Fruit fly (Drosophila melanogaster) whole organism, embryonic: Measurements from ENCODE around the gene CG7333.

ENCODE experiments used
- Awh ChIP-seq: fragments of 200-800 bp; sonication (Bioruptor generic); IDR thresholded peaks from 2 replicates; pipeline ENCODE4, ENCODE4 v1.3.6; 2022; ENCODE audit warnings: missing biosample characterization, missing genetic modification characterization
- CG10366 ChIP-seq: fragments of 200-800 bp; sonication (Bioruptor generic); IDR thresholded peaks from 2 replicates; pipeline ENCODE4 v1.3.6; 2022; ENCODE audit warnings: missing biosample characterization, missing genetic modification characterization
- CG10543 ChIP-seq: fragments of 200-800 bp; sonication (Bioruptor generic); optimal IDR thresholded peaks from 3 replicates; lab custom pipeline; 2017; ENCODE audit warnings: missing biosample characterization, mild to moderate bottlenecking, missing genetic modification characterization, moderate library complexity
- CG10979 ChIP-seq: fragments of 200-800 bp; sonication (Bioruptor generic); optimal IDR thresholded peaks from 2 replicates; lab custom pipeline; 2018; ENCODE audit warnings: missing biosample characterization, mild to moderate bottlenecking, missing genetic modification characterization, moderate library complexity
- CG11247 ChIP-seq: fragments of 200-800 bp; sonication (Bioruptor generic); IDR thresholded peaks from 2 replicates; pipeline ENCODE4 v1.3.6; 2022; ENCODE audit warnings: missing biosample characterization, missing genetic modification characterization
- CG13287 ChIP-seq: fragments of 200-800 bp; sonication (Bioruptor generic); IDR thresholded peaks from 2 replicates; pipeline ENCODE4 v1.3.6; 2022; ENCODE audit warnings: missing biosample characterization, missing genetic modification characterization; ENCODE audit not compliant: partially characterized antibody
- CG13775 ChIP-seq: fragments of 200-800 bp; sonication (Bioruptor generic); optimal IDR thresholded peaks from 3 replicates; lab custom pipeline; 2017; ENCODE audit warnings: missing biosample characterization, mild to moderate bottlenecking, missing genetic modification characterization
- CG15011 ChIP-seq: fragments of 200-800 bp; sonication (Bioruptor generic); optimal IDR thresholded peaks from 3 replicates; lab custom pipeline; 2018; ENCODE audit warnings: missing biosample characterization, mild to moderate bottlenecking, missing genetic modification characterization
- CG15514 ChIP-seq: fragments of 200-800 bp; sonication (Bioruptor generic); optimal IDR thresholded peaks from 3 replicates; lab custom pipeline; 2017; ENCODE audit warnings: missing biosample characterization, missing genetic modification characterization, mild to moderate bottlenecking, moderate library complexity, missing genetic modification reagents
- CG15601 ChIP-seq: fragments of 200-800 bp; sonication (Bioruptor generic); optimal IDR thresholded peaks from 3 replicates; lab custom pipeline; 2019; ENCODE audit warnings: missing biosample characterization, mild to moderate bottlenecking, missing genetic modification characterization, moderate library complexity
- CG17328 ChIP-seq: fragments of 200-800 bp; sonication (Bioruptor generic); IDR thresholded peaks from 2 replicates; pipeline ENCODE4 v1.3.6; 2022; ENCODE audit warnings: missing biosample characterization, missing genetic modification characterization
- CG17361 ChIP-seq: fragments of 200-800 bp; sonication (Bioruptor generic); IDR thresholded peaks from 3 replicates; pipeline ENCODE4 v1.3.6; 2022; ENCODE audit warnings: missing biosample characterization, missing genetic modification characterization
- CG17385 ChIP-seq: fragments of 200-800 bp; sonication (Bioruptor generic); optimal IDR thresholded peaks from 3 replicates; lab custom pipeline; 2018; ENCODE audit warnings: missing biosample characterization, mild to moderate bottlenecking, missing genetic modification characterization
- CG17912 ChIP-seq: fragments of 200-800 bp; sonication (Bioruptor generic); optimal IDR thresholded peaks from 2 replicates; lab custom pipeline; 2018; ENCODE audit warnings: missing biosample characterization, mild to moderate bottlenecking, missing genetic modification characterization
- CG2875 ChIP-seq: fragments of 200-800 bp; sonication (Bioruptor generic); optimal IDR thresholded peaks from 2 replicates; lab custom pipeline; 2017; ENCODE audit warnings: missing biosample characterization, mild to moderate bottlenecking, missing genetic modification characterization, missing genetic modification reagents
- CG2889 ChIP-seq: fragments of 200-800 bp; sonication (Bioruptor generic); IDR thresholded peaks from 3 replicates; pipeline ENCODE4 v1.3.6; 2022; ENCODE audit warnings: missing biosample characterization, missing genetic modification characterization
- CG32532 ChIP-seq: fragments of 200-800 bp; sonication (Bioruptor generic); IDR thresholded peaks from 2 replicates; pipeline ENCODE4 v1.3.6; 2022; ENCODE audit warnings: missing biosample characterization, missing genetic modification characterization
- CG32767 ChIP-seq: fragments of 200-800 bp; sonication (Bioruptor generic); IDR thresholded peaks from 2 replicates; pipeline ENCODE4 v1.3.6; 2022; ENCODE audit warnings: missing biosample characterization, missing genetic modification characterization
- CG32772 ChIP-seq: fragments of 200-800 bp; sonication (Bioruptor generic); IDR thresholded peaks from 2 replicates; pipeline ENCODE4 v1.3.6; 2022; ENCODE audit warnings: missing biosample characterization, missing genetic modification characterization
- CG33213 ChIP-seq: fragments of 200-800 bp; sonication (Bioruptor generic); optimal IDR thresholded peaks from 3 replicates; lab custom pipeline; 2016; ENCODE audit warnings: missing biosample characterization, missing genetic modification characterization
- CG4617 ChIP-seq: fragments of 200-800 bp; sonication (Bioruptor generic); optimal IDR thresholded peaks from 3 replicates; lab custom pipeline; 2016; ENCODE audit warnings: missing biosample characterization, missing genetic modification characterization, borderline replicate concordance
- CG4730 ChIP-seq: fragments of 200-800 bp; sonication (Bioruptor generic); IDR thresholded peaks from 2 replicates; pipeline ENCODE4 v1.3.6; 2022; ENCODE audit warnings: missing biosample characterization, missing genetic modification characterization
- CG5245 ChIP-seq: fragments of 200-800 bp; sonication (Bioruptor generic); optimal IDR thresholded peaks from 3 replicates; lab custom pipeline; 2016; ENCODE audit warnings: missing biosample characterization, missing genetic modification characterization
- CG7928 ChIP-seq: fragments of 200-800 bp; sonication (Bioruptor generic); optimal IDR thresholded peaks from 2 replicates; lab custom pipeline; 2017; ENCODE audit warnings: missing biosample characterization, mild to moderate bottlenecking, missing genetic modification characterization
- CG9876 ChIP-seq: fragments of 200-800 bp; sonication (Bioruptor generic); optimal IDR thresholded peaks from 2 replicates; lab custom pipeline; 2016; ENCODE audit warnings: missing biosample characterization, missing genetic modification characterization
- Chrac-16 ChIP-seq: fragments of 200-800 bp; sonication (Bioruptor generic); optimal IDR thresholded peaks from 3 replicates; lab custom pipeline; 2016; ENCODE audit warnings: missing biosample characterization, missing genetic modification characterization
- Dek ChIP-seq: fragments of 200-800 bp; sonication (Bioruptor generic); optimal IDR thresholded peaks from 3 replicates; lab custom pipeline; 2019; ENCODE audit warnings: missing biosample characterization, mild to moderate bottlenecking, missing genetic modification characterization, moderate library complexity
- Dip2 ChIP-seq: fragments of 200-800 bp; sonication (Bioruptor generic); IDR thresholded peaks from 2 replicates; pipeline ENCODE4 v1.3.6; 2022; ENCODE audit warnings: missing biosample characterization, missing genetic modification characterization
- H2.0 ChIP-seq: fragments of 200-800 bp; sonication (Bioruptor generic); IDR thresholded peaks from 2 replicates; pipeline ENCODE4 v1.3.6; 2022; ENCODE audit warnings: missing biosample characterization, missing genetic modification characterization
- HLH3B ChIP-seq: fragments of 200-800 bp; sonication (Bioruptor generic); IDR thresholded peaks from 2 replicates; pipeline ENCODE4 v1.3.6; 2022; ENCODE audit warnings: missing biosample characterization, missing genetic modification characterization
- HLH4C ChIP-seq: fragments of 200-800 bp; sonication (Bioruptor generic); IDR thresholded peaks from 3 replicates; pipeline ENCODE4 v1.3.6; 2022; ENCODE audit warnings: missing biosample characterization, missing genetic modification characterization; ENCODE audit not compliant: partially characterized antibody
- Hr3 ChIP-seq: fragments of 200-800 bp; sonication (Bioruptor generic); optimal IDR thresholded peaks from 3 replicates; lab custom pipeline; 2016; ENCODE audit warnings: missing biosample characterization, missing genetic modification characterization
- Hr39 ChIP-seq: fragments of >200 bp; optimal IDR thresholded peaks from 2 replicates; lab custom pipeline; 2017
- Lhr ChIP-seq: fragments of 200-800 bp; sonication (Bioruptor generic); optimal IDR thresholded peaks from 3 replicates; lab custom pipeline; 2017; ENCODE audit warnings: mild to moderate bottlenecking, missing biosample characterization, missing genetic modification reagents, missing genetic modification characterization
- Lim3 ChIP-seq: fragments of 200-800 bp; sonication (Bioruptor generic); IDR thresholded peaks from 2 replicates; pipeline ENCODE4 v1.3.6; 2022; ENCODE audit warnings: missing biosample characterization, missing genetic modification characterization
- MESR4 ChIP-seq: fragments of 200-800 bp; sonication (Bioruptor generic); optimal IDR thresholded peaks from 2 replicates; lab custom pipeline; 2018; ENCODE audit warnings: missing biosample characterization, mild to moderate bottlenecking, missing genetic modification characterization, moderate library complexity
- NFAT ChIP-seq: fragments of 200-800 bp; sonication (Bioruptor generic); IDR thresholded peaks from 2 replicates; pipeline ENCODE4 v1.3.6; 2022; ENCODE audit warnings: missing biosample characterization, missing genetic modification characterization
- Nf-YA ChIP-seq: fragments of 200-800 bp; sonication (Bioruptor generic); IDR thresholded peaks from 2 replicates; pipeline ENCODE4 v1.3.6; 2022; ENCODE audit warnings: missing biosample characterization, missing genetic modification characterization
- Nf-YC ChIP-seq: fragments of 200-800 bp; optimal IDR thresholded peaks from 3 replicates; lab custom pipeline; 2019; ENCODE audit warnings: missing biosample characterization, mild to moderate bottlenecking, missing genetic modification characterization, moderate library complexity
- Usf ChIP-seq: fragments of 200-800 bp; sonication (Bioruptor generic); optimal IDR thresholded peaks from 2 replicates; lab custom pipeline; 2017; ENCODE audit warnings: missing genotype, missing biosample characterization, missing genetic modification characterization
- bab2 ChIP-seq: fragments of 200-800 bp; sonication (Bioruptor generic); optimal IDR thresholded peaks from 2 replicates; lab custom pipeline; 2016; ENCODE audit warnings: missing biosample characterization, missing genetic modification characterization
- caup ChIP-seq: fragments of 200-800 bp; sonication (Bioruptor generic); optimal IDR thresholded peaks from 3 replicates; lab custom pipeline; 2017; ENCODE audit warnings: missing biosample characterization, mild to moderate bottlenecking, missing genetic modification characterization, moderate library complexity; ENCODE audit not compliant: severe bottlenecking
- esg ChIP-seq: fragments of 200-800 bp; sonication (Bioruptor generic); conservative IDR thresholded peaks from 2 replicates; pipeline ENCODE4 v1.3.6; 2022; ENCODE audit warnings: missing biosample characterization, missing genetic modification characterization
- fd64A ChIP-seq: fragments of 200-800 bp; sonication (Bioruptor generic); optimal IDR thresholded peaks from 3 replicates; lab custom pipeline; 2018; ENCODE audit warnings: missing biosample characterization, mild to moderate bottlenecking, missing genetic modification characterization
- fru ChIP-seq: fragments of >200 bp; optimal IDR thresholded peaks from 2 replicates; lab custom pipeline; 2017
- her ChIP-seq: fragments of 200-800 bp; sonication (Bioruptor generic); optimal IDR thresholded peaks from 2 replicates; lab custom pipeline; 2016; ENCODE audit warnings: missing biosample characterization, missing genetic modification characterization
- hth ChIP-seq: fragments of >200 bp; optimal IDR thresholded peaks from 2 replicates; lab custom pipeline; 2017; ENCODE audit warnings: inconsistent platforms
- org-1 ChIP-seq: fragments of 200-800 bp; sonication (Bioruptor generic); optimal IDR thresholded peaks from 2 replicates; lab custom pipeline; 2017; ENCODE audit warnings: missing biosample characterization, missing genetic modification characterization
- pfk ChIP-seq: fragments of 200-800 bp; sonication (Bioruptor generic); optimal IDR thresholded peaks from 2 replicates; lab custom pipeline; 2018; ENCODE audit warnings: missing biosample characterization, mild to moderate bottlenecking, missing genetic modification characterization, moderate library complexity
- slp2 ChIP-seq: fragments of 200-800 bp; sonication (Bioruptor generic); optimal IDR thresholded peaks from 2 replicates; lab custom pipeline; 2016; ENCODE audit warnings: missing biosample characterization, missing genetic modification characterization
- trh ChIP-seq: fragments of 200-800 bp; sonication (Bioruptor generic); optimal IDR thresholded peaks from 2 replicates; lab custom pipeline; 2016; ENCODE audit warnings: missing biosample characterization, missing genetic modification characterization
- wor ChIP-seq: fragments of 200-800 bp; sonication (Bioruptor generic); IDR thresholded peaks from 2 replicates; pipeline ENCODE4 v1.3.6; 2022; ENCODE audit warnings: missing biosample characterization, missing genetic modification characterization

CG7333 gene

dm6 chr3R:19623606-19624005, 23.2 kb downstream of the CG7333 start (continued):
- TF ChIP-seq CG13287 (GFP tag; lab: Robert Waterston, UW) (no peak), Hr3 (GFP tag; lab: Kevin White, UChicago) (peak; percentile 18), esg (GFP tag; lab: Robert Waterston, UW) (peak; percentile 57), fd64A (no peak), wor (GFP tag; lab: Robert Waterston, UW) (peak; percentile 38; the same call in 1 of the 2 replicates), HLH3B (GFP tag; lab: Robert Waterston, UW) (peak; percentile 63), slp2 (peak; percentile 36), CG15011 (GFP tag; lab: Kevin White, UChicago) (peak; percentile 32), CG2875 (peak; percentile 48), CG32772 (GFP tag; lab: Robert Waterston, UW) (0 out of 2 replicates have a peak, but pooled peaks have one; percentile 31), CG17361 (GFP tag; lab: Robert Waterston, UW) (peak; percentile 57; the same call in 2 of the 3 replicates), CG11247 (GFP tag; lab: Robert Waterston, UW) (no peak), CG17328 (GFP tag; lab: Robert Waterston, UW) (peak; percentile 57; the same call in 1 of the 2 replicates), caup (peak; percentile 43), CG17385 (GFP tag; lab: Kevin White, UChicago) (peak; percentile 57), pfk (no peak), CG10366 (GFP tag; lab: Robert Waterston, UW) (peak; percentile 65), HLH4C (GFP tag; lab: Robert Waterston, UW) (no peak), CG15601 (peak; percentile 19), CG4617 (GFP tag; lab: Kevin White, UChicago) (no peak), Hr39 (lab: Kevin White, UChicago) (no peak), Awh (GFP tag; lab: Robert Waterston, UW) (0 out of 2 replicates have a peak, but pooled peaks have one; percentile 36), trh (GFP tag; lab: Kevin White, UChicago) (peak; percentile 19), MESR4 (no peak), CG13775 (GFP tag; lab: Kevin White, UChicago) (no peak), CG15514 (GFP tag; lab: Kevin White, UChicago) (peak; percentile 39), her (GFP tag; lab: Kevin White, UChicago) (peak; percentile 26), CG4730 (GFP tag; lab: Robert Waterston, UW) (no peak), hth (no peak), CG10543 (GFP tag; lab: Kevin White, UChicago) (no peak), org-1 (GFP tag; lab: Kevin White, UChicago) (peak; percentile 40), Dek (peak; percentile 33), H2.0 (GFP tag; lab: Robert Waterston, UW) (no peak), CG2889 (GFP tag; lab: Robert Waterston, UW) (peak; percentile 35; the same call in 1 of the 3 replicates), CG33213 (peak; percentile 40), Dip2 (GFP tag; lab: Robert Waterston, UW) (no peak), Lim3 (GFP tag; lab: Robert Waterston, UW) (0 out of 2 replicates have a peak, but pooled peaks have one; percentile 28), CG5245 (GFP tag; lab: Kevin White, UChicago) (peak; percentile 45), CG7928 (GFP tag; lab: Kevin White, UChicago) (no peak), CG10979 (tag; lab: Kevin White, UChicago) (peak; percentile 56), CG32767 (GFP tag; lab: Robert Waterston, UW) (no peak), Nf-YA (GFP tag; lab: Robert Waterston, UW) (0 out of 2 replicates have a peak, but pooled peaks have one; percentile 36), CG9876 (peak; percentile 15), fru (no peak), bab2 (GFP tag; lab: Kevin White, UChicago) (peak; percentile 72), Nf-YC (tag; lab: Kevin White, UChicago) (no peak), CG32532 (GFP tag; lab: Robert Waterston, UW) (peak; percentile 77), CG17912 (GFP tag; lab: Kevin White, UChicago) (no peak), Chrac-16 (GFP tag; lab: Kevin White, UChicago) (peak; percentile 28), NFAT (peak; percentile 59; the same call in 1 of the 2 replicates), Usf (GFP tag; lab: Kevin White, UChicago) (no peak), Lhr (GFP tag; lab: Kevin White, UChicago) (peak; percentile 10)
